Fruit fly (Drosophila melanogaster) whole organism: ENCODE results near the gene nmdyn-D7.

Experiments used
- Dll ChIP-seq: fragments of >200 bp; optimal IDR thresholded peaks from 2 replicates; lab custom pipeline; 2017
- usp ChIP-seq: fragments of >200 bp; optimal IDR thresholded peaks from 2 replicates; lab custom pipeline; 2017; ENCODE audit warnings: missing biosample characterization, missing genetic modification characterization, mixed read lengths

DNA sequence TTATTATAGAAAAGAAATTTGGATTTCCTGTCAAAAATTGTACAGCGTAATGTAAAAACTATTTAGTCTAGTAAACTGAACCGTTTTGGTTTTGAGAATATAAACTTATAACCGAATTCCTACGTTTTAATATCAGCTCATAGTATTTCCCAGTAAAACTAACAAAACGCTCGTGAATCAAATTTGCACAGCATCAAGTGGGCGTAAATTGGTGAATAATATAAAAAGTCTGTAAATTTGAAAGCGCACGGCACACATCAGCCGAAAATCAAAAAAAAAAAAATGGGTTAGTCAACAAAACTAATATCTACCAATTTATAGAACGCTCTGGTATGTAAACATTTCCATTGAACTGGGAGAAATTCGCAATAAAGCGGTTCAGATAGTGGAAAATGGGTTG is 41.9 kb upstream of the nmdyn-D7 start, which contains the start of gene Dh44:
- TF ChIP-seq usp (GFP tag; lab: Kevin White, UChicago) = no peak
- no peak for TF ChIP-seq Dll (lab: Kevin White, UChicago)
